Fruit fly (Drosophila melanogaster): ENCODE results near the gene CG13895.

CG13895 gene

DNA sequence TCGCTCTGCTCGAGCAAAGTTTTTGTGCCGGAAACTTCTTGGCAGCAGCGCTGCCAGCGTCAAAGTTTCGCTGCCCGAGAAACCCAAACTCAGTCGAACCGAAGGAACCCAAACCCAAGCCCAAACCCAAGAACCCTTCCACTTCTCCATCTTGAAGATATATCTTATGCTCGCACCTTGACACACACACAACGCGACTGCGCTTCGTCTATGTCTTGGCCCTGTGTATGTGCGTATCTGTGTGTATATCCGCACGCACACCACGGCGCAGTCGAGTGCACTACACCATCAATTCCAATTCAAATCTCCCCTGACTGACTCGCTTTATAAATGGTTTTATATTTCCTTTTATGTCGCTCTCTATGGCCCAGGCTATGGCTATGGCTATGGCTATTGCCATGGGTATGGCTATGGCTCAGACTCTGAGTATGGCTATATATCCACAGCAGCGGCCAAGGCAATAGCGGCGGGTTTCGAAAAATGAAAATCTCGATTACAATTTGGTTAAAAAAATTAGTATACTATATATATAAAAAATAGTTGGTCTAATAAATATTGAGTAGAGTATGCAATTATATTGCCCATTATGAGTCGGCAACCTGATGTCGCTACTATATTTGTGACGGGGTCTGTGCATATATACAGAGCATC, 11.5 kb downstream of the CG13895 start (continued):
- TF ChIP-seq odd (GFP tag; optimal IDR thresholded peaks at IDR 0.05) (peak; percentile 95), croc (GFP tag; conservative IDR thresholded peaks at IDR 0.05) (peak; percentile 95), CG17186 (GFP tag; optimal IDR thresholded peaks at IDR 0.05) (peak; percentile 80), ap (GFP tag; IDR thresholded peaks at IDR 0.05) (peak; percentile 95), CG4404 (GFP tag; IDR thresholded peaks at IDR 0.05) (peak; percentile 96), MBD-R2 (GFP tag; IDR thresholded peaks at IDR 0.05) (peak; percentile 83), hth (optimal IDR thresholded peaks at IDR 0.05) (no peak), Nf-YB (GFP tag; optimal IDR thresholded peaks at IDR 0.05) (peak; percentile 85), C15 (GFP tag; IDR thresholded peaks at IDR 0.05) (peak; percentile 90), CG11093 (GFP tag; IDR thresholded peaks at IDR 0.05) (peak; percentile 93), CG10979 (tag; optimal IDR thresholded peaks at IDR 0.05) (peak; percentile 98), wek (GFP tag; optimal IDR thresholded peaks at IDR 0.05) (peak; percentile 76), jing (GFP tag; optimal IDR thresholded peaks at IDR 0.05) (peak; percentile 90), cad (GFP tag; optimal IDR thresholded peaks at IDR 0.05) (no peak), CG17912 (GFP tag; optimal IDR thresholded peaks at IDR 0.05) (peak; percentile 3), slou (GFP tag; optimal IDR thresholded peaks at IDR 0.05) (peak; percentile 74), z (GFP tag; IDR thresholded peaks at IDR 0.05) (peak; percentile 30; the same call in 1 of the 3 replicates), bab2 (GFP tag; optimal IDR thresholded peaks at IDR 0.05) (peak; percentile 69), unc-4 (GFP tag; IDR thresholded peaks at IDR 0.05; ENCODE audit: partially characterized antibody) (no peak), kni (GFP tag; optimal IDR thresholded peaks at IDR 0.05) (peak; percentile 16), D19A (tag; optimal IDR thresholded peaks at IDR 0.05) (peak; percentile 94), GATAe (GFP tag; conservative IDR thresholded peaks at IDR 0.05) (peak; percentile 82), Oaz (GFP tag; IDR thresholded peaks at IDR 0.05) (peak; percentile 88), CG6254 (GFP tag; optimal IDR thresholded peaks at IDR 0.05) (peak; percentile 96), usp (GFP tag; optimal IDR thresholded peaks at IDR 0.05) (no peak), CG6175 (GFP tag; IDR thresholded peaks at IDR 0.05) (peak; percentile 85), Hand (GFP tag; optimal IDR thresholded peaks at IDR 0.05) (peak; percentile 93), CG14710 (tag; optimal IDR thresholded peaks at IDR 0.05) (peak; percentile 96), p53 (GFP tag; optimal IDR thresholded peaks at IDR 0.05) (no peak), trem (tag; optimal IDR thresholded peaks at IDR 0.05) (peak; percentile 95), Lhr (GFP tag; optimal IDR thresholded peaks at IDR 0.05) (peak; percentile 86), CG12391 (tag; optimal IDR thresholded peaks at IDR 0.05) (peak; percentile 97), aop (GFP tag; IDR thresholded peaks at IDR 0.05) (peak; percentile 88), HmgD (GFP tag; optimal IDR thresholded peaks at IDR 0.05) (no peak), lab (GFP tag; optimal IDR thresholded peaks at IDR 0.05) (peak; percentile 98), grau (tag; optimal IDR thresholded peaks at IDR 0.05) (peak; percentile 95), cato (GFP tag; optimal IDR thresholded peaks at IDR 0.05; ENCODE audit: borderline replicate concordance) (peak; percentile 84), slbo (GFP tag; IDR thresholded peaks at IDR 0.05) (peak; percentile 95), Xbp1 (GFP tag; optimal IDR thresholded peaks at IDR 0.05) (peak; percentile 94), row (GFP tag; IDR thresholded peaks at IDR 0.05) (peak; percentile 95), Atf3 (GFP tag; optimal IDR thresholded peaks at IDR 0.05) (peak; percentile 29), CG9876 (GFP tag; optimal IDR thresholded peaks at IDR 0.05) (peak; percentile 15), CG15011 (GFP tag; optimal IDR thresholded peaks at IDR 0.05) (peak; percentile 93), Spps (tag; optimal IDR thresholded peaks at IDR 0.05) (peak; percentile 96), CG1647 (GFP tag; optimal IDR thresholded peaks at IDR 0.05) (peak; percentile 65), oc (tag; optimal IDR thresholded peaks at IDR 0.05) (peak; percentile 93), ash1 (GFP tag; optimal IDR thresholded peaks at IDR 0.05) (peak; percentile 46), CG10209 (GFP tag; optimal IDR thresholded peaks at IDR 0.05) (peak; percentile 96), zen2 (GFP tag; IDR thresholded peaks at IDR 0.05; ENCODE audit: partially characterized antibody) (no peak), ssp (GFP tag; IDR thresholded peaks at IDR 0.05) (peak; percentile 88)

All from whole organism, embryonic.